Worm (Caenorhabditis elegans) whole organism, L1 larva: Measurements from ENCODE around the gene fbxb-102.

ENCODE experiments used
- C04F5.9 ChIP-seq: sonication (generic microtip); optimal IDR thresholded peaks from 2 replicates; lab custom pipeline; 2016; ENCODE audit warnings: missing genetic modification characterization, missing compliant biosample characterization
- C16A3.4 ChIP-seq: fragments of 150-350 bp; optimal IDR thresholded peaks from 2 replicates; lab custom pipeline; 2014; ENCODE audit warnings: missing biosample characterization, missing genetic modification characterization
- F16B12.6 ChIP-seq: fragments of 150-350 bp; optimal IDR thresholded peaks from 2 replicates; lab custom pipeline; 2014; ENCODE audit warnings: missing biosample characterization, missing genetic modification characterization
- aly-2 ChIP-seq: fragments of 150-350 bp; optimal IDR thresholded peaks from 2 replicates; lab custom pipeline; 2014; ENCODE audit warnings: missing biosample characterization, missing genetic modification characterization
- ceh-8 ChIP-seq: fragments of 200-800 bp; sonication (Bioruptor generic); optimal IDR thresholded peaks from 2 replicates; lab custom pipeline; 2018; ENCODE audit warnings: mild to moderate bottlenecking, missing genetic modification characterization, moderate library complexity, missing compliant biosample characterization
- ceh-90 ChIP-seq: sonication (generic microtip); optimal IDR thresholded peaks from 2 replicates; lab custom pipeline; 2016; ENCODE audit warnings: missing genetic modification characterization, missing compliant biosample characterization
- dsc-1 ChIP-seq: sonication (generic microtip); optimal IDR thresholded peaks from 2 replicates; lab custom pipeline; 2016; ENCODE audit warnings: mild to moderate bottlenecking, missing genetic modification characterization, missing compliant biosample characterization
- efl-1 ChIP-seq, 4 experiments: fragments of 150-350 bp; optimal IDR thresholded peaks in 3 of 4; peaks in 1 of 4; 1 replicate in 1 of 4; 2 replicates in 3 of 4; lab custom pipeline; 2014; ENCODE audit warnings: missing biosample characterization in 2 of 4, missing genetic modification characterization in 2 of 4, missing genetic modification reagents in 2 of 4
- egl-13 ChIP-seq: sonication (generic microtip); optimal IDR thresholded peaks from 2 replicates; lab custom pipeline; 2016; ENCODE audit warnings: missing genotype, missing genetic modification reagents, missing genetic modification characterization, missing compliant biosample characterization
- egl-27 ChIP-seq, 2 experiments: fragments of 150-350 bp in 1 of 2; sonication (generic microtip); optimal IDR thresholded peaks; 3 replicates each; lab custom pipeline; 2017 to 2018; ENCODE audit warnings: missing biosample characterization in 2 of 2, missing genetic modification characterization in 2 of 2, missing genetic modification reagents in 2 of 2
- fkh-8 ChIP-seq: sonication (generic microtip); optimal IDR thresholded peaks from 2 replicates; lab custom pipeline; 2016; ENCODE audit warnings: mild to moderate bottlenecking, missing genetic modification characterization, missing compliant biosample characterization
- jun-1 ChIP-seq: fragments of 150-350 bp; optimal IDR thresholded peaks from 2 replicates; lab custom pipeline; 2014; ENCODE audit warnings: missing biosample characterization, missing genetic modification reagents, missing genetic modification characterization
- lin-13 ChIP-seq: fragments of 150-350 bp; optimal IDR thresholded peaks from 2 replicates; lab custom pipeline; 2014; ENCODE audit warnings: missing biosample characterization, missing genetic modification reagents, missing genetic modification characterization
- lin-14 ChIP-seq: fragments of 200-800 bp; sonication (Bioruptor generic); optimal IDR thresholded peaks from 2 replicates; lab custom pipeline; 2018; ENCODE audit warnings: mild to moderate bottlenecking, missing genetic modification characterization, moderate library complexity, missing compliant biosample characterization
- lin-35 ChIP-seq, 2 experiments: fragments of 150-350 bp; optimal IDR thresholded peaks; 2 replicates each; lab custom pipeline; 2014; ENCODE audit warnings: missing biosample characterization in 2 of 2, missing genetic modification characterization in 2 of 2, missing genetic modification reagents in 2 of 2
- mdl-1 ChIP-seq, 2 experiments: fragments of 150-350 bp; optimal IDR thresholded peaks; 2 replicates each; lab custom pipeline; 2014 to 2017; ENCODE audit warnings: missing biosample characterization in 2 of 2, missing genetic modification characterization in 2 of 2, inconsistent platforms in 1 of 2
- mep-1 ChIP-seq: fragments of 150-350 bp; optimal IDR thresholded peaks from 2 replicates; lab custom pipeline; 2014; ENCODE audit warnings: missing biosample characterization, missing genetic modification characterization
- nhr-11 ChIP-seq: fragments of 150-350 bp; optimal IDR thresholded peaks from 2 replicates; lab custom pipeline; 2014; ENCODE audit warnings: missing biosample characterization, missing genetic modification characterization
- nhr-19 ChIP-seq: fragments of 200-800 bp; sonication (Bioruptor generic); conservative IDR thresholded peaks from 2 replicates; pipeline ENCODE4 v1.3.6; 2022; ENCODE audit warnings: missing genetic modification characterization, missing compliant biosample characterization
- nhr-20 ChIP-seq: sonication (generic microtip); optimal IDR thresholded peaks from 2 replicates; lab custom pipeline; 2016; ENCODE audit warnings: mild to moderate bottlenecking, missing genetic modification characterization, missing compliant biosample characterization
- nhr-237 ChIP-seq: fragments of 150-350 bp; optimal IDR thresholded peaks from 2 replicates; lab custom pipeline; 2014; ENCODE audit warnings: missing biosample characterization, missing genetic modification characterization
- nhr-47 ChIP-seq: sonication (generic microtip); optimal IDR thresholded peaks from 2 replicates; lab custom pipeline; 2016; ENCODE audit warnings: mild to moderate bottlenecking, missing genetic modification characterization, moderate library complexity, missing compliant biosample characterization
- nhr-76 ChIP-seq: sonication (generic microtip); optimal IDR thresholded peaks from 2 replicates; lab custom pipeline; 2017; ENCODE audit warnings: missing biosample characterization, missing genetic modification characterization
- nhr-84 ChIP-seq: sonication (generic microtip); optimal IDR thresholded peaks from 2 replicates; lab custom pipeline; 2017; ENCODE audit warnings: missing biosample characterization, missing genetic modification characterization
- nhr-85 ChIP-seq: sonication (generic microtip); peaks from one replicate; lab custom pipeline; 2016; ENCODE audit warnings: missing genetic modification characterization, inconsistent platforms, missing compliant biosample characterization
- nhr-90 ChIP-seq: sonication (generic microtip); optimal IDR thresholded peaks from 2 replicates; lab custom pipeline; 2016; ENCODE audit warnings: mild to moderate bottlenecking, missing genetic modification characterization, missing compliant biosample characterization; ENCODE audit not compliant: poor library complexity
- pag-3 ChIP-seq: sonication (generic microtip); optimal IDR thresholded peaks from 2 replicates; lab custom pipeline; 2017; ENCODE audit warnings: missing genetic modification characterization, mild to moderate bottlenecking, missing compliant biosample characterization, antibody characterized with exemption, borderline replicate concordance; ENCODE audit not compliant: insufficient read depth
- pax-3 ChIP-seq: fragments of 200-800 bp; sonication (Bioruptor generic); optimal IDR thresholded peaks from 2 replicates; lab custom pipeline; 2018; ENCODE audit warnings: mild to moderate bottlenecking, missing genetic modification characterization, moderate library complexity, missing compliant biosample characterization
- rnt-1 ChIP-seq: sonication (generic microtip); optimal IDR thresholded peaks from 2 replicates; lab custom pipeline; 2016; ENCODE audit warnings: mild to moderate bottlenecking, missing genetic modification characterization, moderate library complexity, missing compliant biosample characterization
- skn-1 ChIP-seq: fragments of 150-350 bp; optimal IDR thresholded peaks from 2 replicates; lab custom pipeline; 2014; ENCODE audit warnings: missing biosample characterization, missing genetic modification characterization
- sox-4 ChIP-seq: sonication (generic microtip); optimal IDR thresholded peaks from 2 replicates; lab custom pipeline; 2016; ENCODE audit warnings: missing genetic modification characterization, missing compliant biosample characterization
- sptf-1 ChIP-seq: fragments of 150-350 bp; optimal IDR thresholded peaks from 2 replicates; lab custom pipeline; 2014; ENCODE audit warnings: missing biosample characterization, missing genetic modification characterization
- swsn-7 ChIP-seq: sonication (generic microtip); optimal IDR thresholded peaks from 2 replicates; lab custom pipeline; 2016; ENCODE audit warnings: missing genetic modification characterization, missing compliant biosample characterization
- tlp-1 ChIP-seq: fragments of 150-350 bp; optimal IDR thresholded peaks from 2 replicates; lab custom pipeline; 2014; ENCODE audit warnings: missing biosample characterization, missing genetic modification characterization
- vab-15 ChIP-seq: sonication (generic microtip); optimal IDR thresholded peaks from 2 replicates; lab custom pipeline; 2017; ENCODE audit warnings: missing genotype, mild to moderate bottlenecking, missing genetic modification characterization, missing compliant biosample characterization
- zag-1 ChIP-seq: fragments of 150-350 bp; optimal IDR thresholded peaks from 2 replicates; lab custom pipeline; 2014; ENCODE audit warnings: missing biosample characterization, missing genetic modification characterization
- zip-4 ChIP-seq: fragments of 200-800 bp; sonication (Bioruptor generic); optimal IDR thresholded peaks from 2 replicates; lab custom pipeline; 2018; ENCODE audit warnings: mild to moderate bottlenecking, missing genetic modification characterization, moderate library complexity, missing compliant biosample characterization
- ztf-11 ChIP-seq, 2 experiments: sonication (generic microtip); optimal IDR thresholded peaks; 2 replicates each; lab custom pipeline; 2016 to 2017; ENCODE audit warnings: missing genetic modification characterization in 2 of 2, missing biosample characterization in 1 of 2, missing compliant biosample characterization in 1 of 2
- ztf-4 ChIP-seq: fragments of 150-350 bp; optimal IDR thresholded peaks from 2 replicates; lab custom pipeline; 2014; ENCODE audit warnings: missing biosample characterization, missing genetic modification characterization

The fbxb-102 gene

DNA sequence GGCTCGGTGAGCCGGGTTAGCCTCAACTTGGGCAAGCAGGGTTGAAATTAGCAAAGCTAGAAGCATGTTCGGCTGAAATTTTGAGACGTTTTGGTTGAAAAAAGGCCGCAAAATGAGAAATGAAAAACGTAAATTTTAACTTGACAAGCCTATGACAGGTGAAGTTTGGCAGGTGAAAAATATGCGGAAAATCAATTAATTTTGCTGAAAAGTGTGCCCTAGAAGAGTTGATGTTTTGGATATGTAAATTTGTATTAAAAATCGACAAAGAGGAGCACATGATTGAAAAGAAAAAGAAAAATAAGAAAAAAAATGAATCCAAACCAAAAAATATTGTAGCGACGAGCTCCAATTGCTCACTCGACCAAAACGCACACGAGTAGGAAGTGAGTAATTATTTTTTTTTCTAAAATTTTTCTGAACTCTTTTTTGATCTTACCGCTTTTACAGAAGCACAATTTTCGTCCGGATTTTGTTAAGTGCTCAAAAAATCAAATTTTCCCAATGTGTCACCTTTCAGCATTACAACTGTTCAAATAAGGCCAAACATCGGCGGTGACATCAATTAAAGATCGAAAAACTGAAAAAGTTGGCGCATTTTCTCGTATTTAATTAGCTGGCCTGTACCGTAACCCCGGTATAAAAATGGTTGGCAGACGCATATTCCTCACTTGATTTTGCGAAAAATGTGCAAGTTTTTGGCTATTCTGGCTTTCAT lies 11.4 kb upstream of the fbxb-102 start, which contains the start of the genes F15A4.5 and phat-8:
Gene F15A4.5 (minus strand): TSS at position 101 of the 718 bp plus-strand sequence.
Gene phat-8 (plus strand): TSS at position 668 of the 718 bp plus-strand sequence.
- TF ChIP-seq efl-1 (optimal IDR thresholded peaks at IDR 0.05; lab: Kevin White, UChicago) (no peak), efl-1 (GFP tag; optimal IDR thresholded peaks at IDR 0.05 in 1 of 2; lab: Kevin White, UChicago) (peak in 1 of 2 experiments; percentile 58), zip-4 (GFP tag; lab: Kevin White, UChicago) (no peak), pax-3 (tag; lab: Kevin White, UChicago) (no peak), nhr-90 (tag; lab: Kevin White, UChicago) (no peak), nhr-76 (tag; lab: Kevin White, UChicago) (no peak)

DNA sequence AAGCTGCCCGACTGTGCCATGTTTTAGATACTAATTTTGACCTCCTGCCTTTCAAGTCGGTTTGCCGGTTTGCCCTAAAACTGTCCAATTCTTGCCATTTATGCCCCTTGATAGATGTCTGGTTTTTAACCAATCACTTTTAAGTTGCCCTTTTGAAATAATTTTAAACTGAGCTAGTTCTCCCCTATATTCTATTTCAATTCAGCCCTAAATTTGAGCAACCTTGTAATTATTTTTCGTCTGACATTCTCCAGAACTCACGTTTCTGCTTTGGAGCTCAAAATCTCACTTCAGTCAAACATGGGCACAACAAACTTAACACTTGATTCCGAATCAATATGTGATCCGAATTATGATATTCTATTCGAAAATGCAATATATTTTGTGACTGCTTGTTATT lies 9.3 kb upstream of the fbxb-102 start, which contains the start of gene srg-17:
Gene srg-17 (plus strand): TSS at position 301 of the 400 bp plus-strand sequence.
- TF ChIP-seq jun-1: no peak
- TF ChIP-seq ztf-4 (tag; lab: Kevin White, UChicago): no peak
- TF ChIP-seq zag-1: no peak
- TF ChIP-seq efl-1 (optimal IDR thresholded peaks at IDR 0.05; lab: Kevin White, UChicago): no peak
- peak in 1 of 2 experiments; percentile 48 for TF ChIP-seq efl-1 (GFP tag; optimal IDR thresholded peaks at IDR 0.05 in 1 of 2; lab: Kevin White, UChicago)
- no peak for TF ChIP-seq skn-1 (tag; lab: Kevin White, UChicago)

DNA sequence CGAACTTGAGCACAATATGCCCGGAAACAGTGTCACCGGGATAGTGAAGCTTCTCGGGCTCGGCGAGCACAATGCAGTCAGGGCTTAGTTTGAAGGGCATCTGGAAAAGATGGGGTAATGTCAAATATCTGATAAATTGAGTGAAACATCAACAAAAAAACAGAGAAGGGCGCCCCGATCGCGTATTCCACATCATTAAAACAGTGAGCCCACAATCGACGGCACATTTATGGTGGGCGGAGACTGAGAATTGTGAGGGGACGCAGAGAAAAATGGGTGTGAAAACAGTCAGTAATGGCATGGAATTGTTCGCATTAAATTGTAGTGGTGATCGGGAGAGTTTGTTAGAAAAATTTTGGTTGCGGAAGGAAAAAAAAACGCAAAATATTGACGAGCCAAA lies 1.9 kb upstream of the fbxb-102 start, which contains the start of gene arrd-9:
Gene arrd-9 (minus strand): TSS at position 101 of the 400 bp plus-strand sequence.
- TF ChIP-seq nhr-84 (tag; lab: Kevin White, UChicago) (no peak), nhr-47 (tag; lab: Kevin White, UChicago) (no peak), nhr-85 (tag; lab: Kevin White, UChicago) (no peak), ztf-11 (tag; optimal IDR thresholded peaks at IDR 0.05; lab: Kevin White, UChicago) (no peak), sptf-1 (tag; lab: Kevin White, UChicago) (no peak), ceh-90 (tag; lab: Kevin White, UChicago) (no peak), nhr-20 (tag; lab: Kevin White, UChicago) (no peak), lin-35 (GFP tag; optimal IDR thresholded peaks at IDR 0.05; lab: Kevin White, UChicago) (no peak), lin-13 (GFP tag; lab: Kevin White, UChicago) (no peak), tlp-1 (tag; lab: Kevin White, UChicago) (no peak), swsn-7 (tag; lab: Kevin White, UChicago) (no peak), nhr-237 (tag; lab: Kevin White, UChicago) (no peak), mep-1 (tag; lab: Kevin White, UChicago) (no peak), ceh-8 (no peak), rnt-1 (tag; lab: Kevin White, UChicago) (no peak), mdl-1 (tag; optimal IDR thresholded peaks at IDR 0.05; lab: Kevin White, UChicago) (no peak), aly-2 (tag; lab: Kevin White, UChicago) (no peak), nhr-19 (GFP tag; lab: Robert Waterston, UW) (no peak)

DNA sequence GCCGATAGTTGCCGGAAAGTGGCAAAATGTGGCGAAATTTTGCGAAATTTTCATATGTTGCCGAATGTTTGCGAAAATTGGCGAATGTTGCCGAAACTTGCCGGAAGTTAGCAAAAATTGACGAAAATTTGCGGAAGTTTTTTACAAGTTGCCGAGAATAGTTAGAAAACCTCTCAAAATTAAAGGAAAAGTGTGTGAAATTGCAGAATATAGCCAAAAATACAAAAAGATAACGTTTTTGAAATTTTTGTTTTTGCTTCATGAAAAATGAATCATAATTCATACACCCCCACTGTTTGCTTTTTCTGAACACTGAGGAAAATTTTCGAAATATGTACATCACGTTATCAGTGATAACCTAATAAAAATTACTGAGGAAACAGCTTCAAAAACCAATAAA lies 1.1 kb upstream of the fbxb-102 start:
- no peak for TF ChIP-seq efl-1 (optimal IDR thresholded peaks at IDR 0.05; lab: Kevin White, UChicago)
- TF ChIP-seq efl-1 (GFP tag; optimal IDR thresholded peaks at IDR 0.05 in 1 of 2; lab: Kevin White, UChicago): peak in 1 of 2 experiments; percentile 91
- no peak for TF ChIP-seq zip-4 (GFP tag; lab: Kevin White, UChicago)

DNA sequence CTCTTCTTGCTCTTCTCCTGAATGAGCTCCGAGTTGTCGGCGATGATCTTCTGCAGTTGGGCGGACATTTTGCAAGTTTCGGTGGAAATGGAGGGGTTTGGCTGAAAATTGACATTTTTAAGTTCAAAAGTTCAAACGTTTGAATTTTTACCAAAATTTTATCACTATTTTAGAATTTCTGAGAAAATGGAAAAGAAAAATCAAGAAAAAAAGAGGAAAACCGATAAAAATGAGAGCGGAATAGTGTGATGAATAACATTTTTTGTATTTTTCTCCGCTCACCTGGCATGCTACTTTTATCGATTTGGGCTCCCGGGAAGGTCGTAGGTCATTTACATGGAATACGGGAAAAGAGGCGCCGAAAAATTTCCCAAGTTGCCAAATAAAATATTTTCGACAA lies 2.3 kb downstream of the fbxb-102 start, which contains the start of gene F15A4.10:
Gene F15A4.10 (minus strand): TSS at position 101 of the 400 bp plus-strand sequence.
- peak; percentile 29 for TF ChIP-seq nhr-85 (tag; lab: Kevin White, UChicago)
- no peak for TF ChIP-seq ztf-4 (tag; lab: Kevin White, UChicago)
- TF ChIP-seq, all 84 proteins: peak for 1

DNA sequence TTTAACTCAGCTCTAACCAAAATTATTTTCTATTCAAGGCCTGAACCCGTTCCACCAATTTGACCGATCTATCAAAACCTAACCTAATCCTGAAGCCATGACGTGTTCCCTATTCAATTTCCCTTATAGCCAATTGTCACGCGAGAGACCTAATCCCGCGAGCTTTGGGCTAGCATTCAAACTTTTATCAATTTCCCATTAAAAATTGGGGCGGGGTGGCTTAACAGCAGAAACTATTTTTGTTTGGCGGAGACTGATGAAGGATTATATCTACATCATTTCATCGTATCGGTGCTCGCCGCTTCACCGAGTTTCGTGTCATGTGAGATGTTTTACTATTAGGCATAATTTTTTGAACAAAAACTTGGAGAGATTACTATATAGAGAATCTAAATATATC lies 6.1 kb downstream of the fbxb-102 start:
- TF ChIP-seq pag-3: no peak
- no peak for TF ChIP-seq vab-15 (tag; lab: Kevin White, UChicago)
- peak; percentile 77 for TF ChIP-seq fkh-8
- TF ChIP-seq F16B12.6: no peak
- no peak for TF ChIP-seq ceh-90 (tag; lab: Kevin White, UChicago)
- no peak for TF ChIP-seq nhr-47 (tag; lab: Kevin White, UChicago)
- TF ChIP-seq C04F5.9 (tag; lab: Kevin White, UChicago): no peak
- TF ChIP-seq egl-27 (tag; optimal IDR thresholded peaks at IDR 0.05; lab: Kevin White, UChicago): no peak
- TF ChIP-seq lin-14 (GFP tag; lab: Kevin White, UChicago): no peak
- no peak for TF ChIP-seq C16A3.4
- TF ChIP-seq nhr-11 (tag; lab: Kevin White, UChicago): no peak
- TF ChIP-seq sptf-1 (tag; lab: Kevin White, UChicago): no peak
- TF ChIP-seq egl-13 (tag; lab: Kevin White, UChicago): no peak
- no peak for TF ChIP-seq nhr-76 (tag; lab: Kevin White, UChicago)
- TF ChIP-seq sox-4 (tag; lab: Kevin White, UChicago): peak; percentile 52
- peak; percentile 90 for TF ChIP-seq dsc-1 (tag; lab: Kevin White, UChicago)
